Worm (Caenorhabditis elegans): ENCODE results near the gene cest-6.

ce11 chrIV:6912851-6913588 lies 15.3 kb downstream of the cest-6 start, which contains the start of gene T22D1.3:
- no peak for TF ChIP-seq him-1 (tag; optimal IDR thresholded peaks at IDR 0.05)
- TF ChIP-seq dao-5 (tag; optimal IDR thresholded peaks at IDR 0.05): no peak
- TF ChIP-seq W03F9.2 (tag; optimal IDR thresholded peaks at IDR 0.05): no peak
